Fruit fly (Drosophila melanogaster): Measurements from ENCODE around the gene Mtp.

The Mtp gene

dm6 chr2L:20883097-20883496 is 39.6 kb downstream of the Mtp start:
- no peak for TF ChIP-seq CG34406 (GFP tag; optimal IDR thresholded peaks at IDR 0.05)
- TF ChIP-seq Hr39 (GFP tag; optimal IDR thresholded peaks at IDR 0.05), result no peak
- TF ChIP-seq cyc (GFP tag; optimal IDR thresholded peaks at IDR 0.05), result no peak
- no peak for TF ChIP-seq CG4318 (GFP tag; optimal IDR thresholded peaks at IDR 0.05)
- TF ChIP-seq vri (GFP tag; optimal IDR thresholded peaks at IDR 0.05), result no peak

- TF ChIP-seq CG8632 (GFP tag; optimal IDR thresholded peaks at IDR 0.05) (peak; percentile 9), CG11294 (GFP tag; IDR thresholded peaks at IDR 0.05) (0 out of 2 replicates have a peak, but pooled peaks have one; percentile 42), vri (GFP tag; optimal IDR thresholded peaks at IDR 0.05) (peak; percentile 52), CG15336 (GFP tag; IDR thresholded peaks at IDR 0.05) (peak; percentile 37; the same call in 1 of the 2 replicates), CG9139 (GFP tag; optimal IDR thresholded peaks at IDR 0.05) (peak; percentile 48), net (GFP tag; optimal IDR thresholded peaks at IDR 0.05) (peak; percentile 33), Hr39 (GFP tag; optimal IDR thresholded peaks at IDR 0.05) (peak; percentile 6), Met (GFP tag; optimal IDR thresholded peaks at IDR 0.05) (peak; percentile 4), Blimp-1 (GFP tag; optimal IDR thresholded peaks at IDR 0.05) (no peak), CG3032 (tag; optimal IDR thresholded peaks at IDR 0.05) (no peak), fkh (GFP tag; optimal IDR thresholded peaks at IDR 0.05) (peak; percentile 77), spab (GFP tag; optimal IDR thresholded peaks at IDR 0.05) (peak; percentile 32), CG8119 (GFP tag; IDR thresholded peaks at IDR 0.05) (no peak), CG6163 (GFP tag; IDR thresholded peaks at IDR 0.05) (peak; percentile 18; the same call in 1 of the 3 replicates), Hr4 (GFP tag; optimal IDR thresholded peaks at IDR 0.05) (peak; percentile 45), Sox15 (GFP tag; optimal IDR thresholded peaks at IDR 0.05) (no peak), OdsH (GFP tag; optimal IDR thresholded peaks at IDR 0.05) (peak; percentile 10), Eip78C (GFP tag) (peak; percentile 56), CG32006 (GFP tag; optimal IDR thresholded peaks at IDR 0.05) (peak; percentile 22), Ets21C (GFP tag; optimal IDR thresholded peaks at IDR 0.05) (no peak), CG6808 (GFP tag; optimal IDR thresholded peaks at IDR 0.05) (peak; percentile 33), CG6854 (GFP tag; optimal IDR thresholded peaks at IDR 0.05) (peak; percentile 47), eg (GFP tag; IDR thresholded peaks at IDR 0.05) (peak; percentile 59), ss (GFP tag; optimal IDR thresholded peaks at IDR 0.05) (peak; percentile 6 to 56), CG16779 (tag; optimal IDR thresholded peaks at IDR 0.05) (no peak), svp (GFP tag) (peak; percentile 55), CG3919 (GFP tag; optimal IDR thresholded peaks at IDR 0.05) (peak; percentile 19)
These were observed 41.2 kb downstream of the Mtp start for dm6 chr2L:20881353-20882079.

- TF ChIP-seq CG3919 (GFP tag; optimal IDR thresholded peaks at IDR 0.05), result peak; percentile 14
- no peak for TF ChIP-seq CG6808 (GFP tag; optimal IDR thresholded peaks at IDR 0.05)
- TF ChIP-seq fkh (GFP tag; optimal IDR thresholded peaks at IDR 0.05), result no peak
- peak; percentile 21 for TF ChIP-seq Sox14 (GFP tag; optimal IDR thresholded peaks at IDR 0.05)
- TF ChIP-seq pdm3 (GFP tag; optimal IDR thresholded peaks at IDR 0.05), result peak; percentile 42
- TF ChIP-seq CG11902 (GFP tag; optimal IDR thresholded peaks at IDR 0.05), result no peak
- TF ChIP-seq Ets21C (GFP tag; optimal IDR thresholded peaks at IDR 0.05), result peak; percentile 16
- TF ChIP-seq CG6276 (GFP tag; optimal IDR thresholded peaks at IDR 0.05), result no peak
- TF ChIP-seq eg (GFP tag; IDR thresholded peaks at IDR 0.05), result no peak
- TF ChIP-seq net (GFP tag; optimal IDR thresholded peaks at IDR 0.05), result peak; percentile 0
- TF ChIP-seq CG8319 (GFP tag; optimal IDR thresholded peaks at IDR 0.05), result peak; percentile 32
- peak; percentile 56 for TF ChIP-seq Hr39 (GFP tag; optimal IDR thresholded peaks at IDR 0.05)
- no peak for TF ChIP-seq Smox (GFP tag; optimal IDR thresholded peaks at IDR 0.05)
- peak; percentile 26 for TF ChIP-seq CG6792 (GFP tag; optimal IDR thresholded peaks at IDR 0.05)
- no peak for TF ChIP-seq CG10631 (GFP tag; optimal IDR thresholded peaks at IDR 0.05)
- peak; percentile 12 for TF ChIP-seq cyc (GFP tag; optimal IDR thresholded peaks at IDR 0.05)
- TF ChIP-seq lz (GFP tag; optimal IDR thresholded peaks at IDR 0.05), result peak; percentile 47
- no peak for TF ChIP-seq CG3032 (tag; optimal IDR thresholded peaks at IDR 0.05)
- no peak for TF ChIP-seq ss (GFP tag; optimal IDR thresholded peaks at IDR 0.05)
- TF ChIP-seq CG4318 (GFP tag; optimal IDR thresholded peaks at IDR 0.05), result no peak
- peak; percentile 12 for TF ChIP-seq Sox15 (GFP tag; optimal IDR thresholded peaks at IDR 0.05)
- no peak for TF ChIP-seq CG1621 (tag; optimal IDR thresholded peaks at IDR 0.05)
- TF ChIP-seq Met (GFP tag; optimal IDR thresholded peaks at IDR 0.05), result peak; percentile 57
- no peak for TF ChIP-seq CG11762 (GFP tag; optimal IDR thresholded peaks at IDR 0.05; ENCODE audit: insufficient read depth)
- peak; percentile 31 for TF ChIP-seq CG8632 (GFP tag; optimal IDR thresholded peaks at IDR 0.05)
- peak; percentile 97 for TF ChIP-seq svp (GFP tag)
- TF ChIP-seq CG9139 (GFP tag; optimal IDR thresholded peaks at IDR 0.05), result no peak
- TF ChIP-seq fd59A (GFP tag; optimal IDR thresholded peaks at IDR 0.05), result no peak
- TF ChIP-seq Hr4 (GFP tag; optimal IDR thresholded peaks at IDR 0.05), result no peak
- peak; percentile 25 for TF ChIP-seq CG34406 (GFP tag; optimal IDR thresholded peaks at IDR 0.05)
- no peak for TF ChIP-seq dac (GFP tag; optimal IDR thresholded peaks at IDR 0.05)
- peak; percentile 27 for TF ChIP-seq vri (GFP tag; optimal IDR thresholded peaks at IDR 0.05)
- no peak for TF ChIP-seq dsx (GFP tag; optimal IDR thresholded peaks at IDR 0.05; ENCODE audit: poor library complexity, severe bottlenecking)
These were observed 42.2 kb downstream of the Mtp start for dm6 chr2L:20880476-20880875.

Measured in whole organism, prepupa.